Fruit fly (Drosophila melanogaster) whole organism: ENCODE data around the gene Noc1.

ENCODE experiments used
- CG8478 ChIP-seq: fragments of >200 bp; optimal IDR thresholded peaks from 2 replicates; lab custom pipeline; 2018; ENCODE audit warnings: inconsistent platforms
- Dll ChIP-seq: fragments of >200 bp; optimal IDR thresholded peaks from 2 replicates; lab custom pipeline; 2017
- EcR ChIP-seq, 2 experiments: fragments of >200 bp; optimal IDR thresholded peaks; 2 replicates each; lab custom pipeline; 2017; ENCODE audit warnings: missing biosample characterization in 2 of 2, missing genetic modification characterization in 2 of 2, missing genetic modification reagents in 2 of 2
- pan ChIP-seq: fragments of >200 bp; optimal IDR thresholded peaks from 2 replicates; lab custom pipeline; 2017
- psq ChIP-seq: fragments of >200 bp; optimal IDR thresholded peaks from 2 replicates; lab custom pipeline; 2017
- usp ChIP-seq: fragments of >200 bp; optimal IDR thresholded peaks from 2 replicates; lab custom pipeline; 2017; ENCODE audit warnings: missing biosample characterization, missing genetic modification characterization, mixed read lengths

Gene Noc1

DNA sequence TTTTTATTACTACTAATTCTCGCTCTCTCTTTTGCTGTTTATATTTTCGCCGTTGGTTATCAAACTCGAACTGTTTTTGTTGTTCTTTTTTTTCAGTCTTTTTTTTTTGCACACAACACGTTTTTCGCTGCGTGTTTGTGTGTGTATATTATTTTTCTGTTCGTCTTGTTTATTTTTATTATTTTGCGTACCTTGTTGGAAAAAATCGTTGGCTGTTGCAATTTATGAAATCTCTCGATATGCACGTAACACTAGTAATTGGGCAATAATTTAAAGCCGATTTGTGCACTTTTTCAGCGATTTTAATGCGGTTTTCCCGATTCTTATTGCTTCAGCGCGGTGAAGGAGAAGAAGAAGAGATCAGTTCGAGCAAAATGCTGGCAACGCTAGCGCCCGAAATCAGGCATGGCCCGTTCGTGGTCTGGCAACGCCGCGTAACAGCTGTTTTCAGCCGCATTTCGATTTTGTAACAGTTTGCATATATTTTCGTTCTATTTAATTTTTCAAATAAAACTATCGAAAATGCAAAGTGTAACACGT, 45.9 kb downstream of the Noc1 start, which contains the start of the genes FoxK and mRpL2:
Gene FoxK, minus strand, starts transcription at position 365 of the 540 bp plus-strand sequence.
Gene mRpL2, plus strand, starts transcription at position 429 of the 540 bp plus-strand sequence.
- TF ChIP-seq usp (no peak), psq (lab: Kevin White, UChicago) (no peak), EcR (GFP tag; optimal IDR thresholded peaks at IDR 0.05; lab: Kevin White, UChicago) (no peak), Dll (lab: Kevin White, UChicago) (no peak), pan (lab: Kevin White, UChicago) (no peak), CG8478 (lab: Kevin White, UChicago) (no peak)

DNA sequence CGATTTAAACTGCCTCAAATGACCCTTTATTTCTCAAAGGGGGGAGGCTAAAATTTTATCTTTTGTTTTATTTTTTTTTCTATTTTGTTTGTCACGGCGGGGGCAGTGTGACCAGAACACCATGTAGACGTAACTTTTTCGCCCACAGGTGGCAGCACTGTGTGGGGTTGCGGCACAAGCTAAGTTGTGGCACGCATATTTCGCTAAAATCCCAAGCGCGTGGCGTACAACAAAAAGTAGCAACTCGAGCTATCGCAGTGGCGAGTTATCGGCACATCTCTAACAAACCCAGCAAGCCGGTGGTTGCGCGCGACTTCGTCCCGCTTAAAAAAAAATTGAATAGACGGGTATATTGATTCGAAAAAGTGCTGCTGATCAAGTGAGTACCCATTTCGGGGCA, 48.5 kb downstream of the Noc1 start, which contains the start of the genes Ufd1 and NaPi-III:
Gene Ufd1, minus strand, starts transcription at position 129 of the 400 bp plus-strand sequence.
Gene NaPi-III, plus strand, starts transcription at position 261 of the 400 bp plus-strand sequence.
- TF ChIP-seq psq (lab: Kevin White, UChicago) (no peak), Dll (lab: Kevin White, UChicago) (no peak), CG8478 (lab: Kevin White, UChicago) (no peak), EcR (GFP tag; optimal IDR thresholded peaks at IDR 0.05; lab: Kevin White, UChicago) (no peak), pan (lab: Kevin White, UChicago) (no peak), usp (no peak)

DNA sequence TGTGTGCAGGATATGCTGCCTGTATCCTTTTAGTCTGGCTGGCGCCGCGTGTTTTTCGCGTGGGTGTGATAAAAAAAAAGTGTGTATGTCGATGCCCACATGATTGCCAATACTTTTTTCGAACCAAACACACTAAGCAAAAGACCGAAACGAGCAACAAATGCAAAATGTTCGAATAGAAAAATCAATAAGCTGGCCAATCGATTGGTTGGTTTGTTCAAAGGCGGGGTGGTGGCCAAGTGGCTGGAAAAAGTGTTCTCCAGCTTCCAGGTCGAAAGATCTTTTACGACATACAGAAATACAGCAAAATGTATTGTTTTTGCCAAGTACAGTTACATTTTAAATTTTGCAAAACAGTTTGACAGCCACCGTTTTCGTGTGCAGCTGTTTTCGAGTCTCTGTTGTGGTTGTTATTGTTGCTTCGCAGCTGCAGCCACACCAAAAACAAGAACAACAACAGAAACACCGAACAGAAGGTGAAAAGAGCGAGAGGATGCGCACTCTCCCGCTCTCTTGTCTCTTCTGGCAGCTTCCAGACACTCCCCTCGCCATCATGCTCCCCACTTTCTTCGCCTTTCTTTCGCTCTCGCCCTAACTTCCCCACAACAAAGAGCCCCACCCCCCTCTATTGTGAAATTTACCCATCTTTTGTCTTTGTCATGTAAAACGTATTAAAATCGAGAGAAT, 49.2 kb downstream of the Noc1 start:
- TF ChIP-seq Dll (lab: Kevin White, UChicago) (peak; percentile 90), EcR (GFP tag; optimal IDR thresholded peaks at IDR 0.05; lab: Kevin White, UChicago) (no peak), pan (lab: Kevin White, UChicago) (no peak)

DNA sequence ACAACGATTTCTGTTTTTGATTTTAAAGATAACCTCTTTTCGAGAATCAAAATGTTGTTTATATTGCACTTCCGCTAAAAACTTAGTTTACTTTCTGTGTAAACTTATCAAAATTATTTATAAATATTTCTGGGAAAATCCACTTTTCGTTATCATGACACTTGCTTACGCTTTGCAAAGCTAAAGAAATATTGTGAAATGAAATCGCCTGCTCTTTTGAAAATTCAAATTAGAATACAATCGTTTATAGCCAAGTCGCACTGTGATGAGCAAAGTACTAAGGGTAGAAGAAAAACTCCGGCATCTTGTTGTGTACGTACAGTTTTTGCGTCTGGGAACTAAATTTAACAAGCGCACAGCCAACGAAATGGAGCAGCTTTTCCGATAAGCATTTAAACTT, 49.9 kb downstream of the Noc1 start:
- TF ChIP-seq CG8478 (lab: Kevin White, UChicago) (no peak), usp (no peak), Dll (lab: Kevin White, UChicago) (no peak), pan (lab: Kevin White, UChicago) (no peak), psq (lab: Kevin White, UChicago) (no peak), EcR (GFP tag; optimal IDR thresholded peaks at IDR 0.05; lab: Kevin White, UChicago) (no peak)

DNA sequence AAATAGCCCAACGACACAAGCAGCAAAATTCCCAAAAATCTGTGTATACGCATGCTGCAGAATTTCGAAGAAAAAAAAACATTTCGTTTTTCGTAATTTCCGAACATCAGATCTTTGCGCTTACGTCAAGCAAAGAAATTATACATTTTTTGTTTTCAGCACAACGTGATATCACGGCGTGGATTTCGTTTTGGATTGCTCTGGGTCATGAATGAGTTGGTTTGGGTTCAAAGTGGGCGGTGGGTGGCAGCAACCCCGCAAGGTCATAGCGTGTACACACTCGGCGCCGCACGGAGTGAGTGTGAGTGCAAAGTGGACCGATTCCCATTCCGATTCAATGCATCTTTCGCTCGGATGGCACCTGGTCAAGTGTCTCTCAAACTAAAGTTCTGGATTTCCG, 50.3 kb downstream of the Noc1 start:
- TF ChIP-seq usp (no peak), EcR (GFP tag; optimal IDR thresholded peaks at IDR 0.05; lab: Kevin White, UChicago) (no peak), pan (lab: Kevin White, UChicago) (no peak), Dll (lab: Kevin White, UChicago) (no peak), psq (lab: Kevin White, UChicago) (no peak)

DNA sequence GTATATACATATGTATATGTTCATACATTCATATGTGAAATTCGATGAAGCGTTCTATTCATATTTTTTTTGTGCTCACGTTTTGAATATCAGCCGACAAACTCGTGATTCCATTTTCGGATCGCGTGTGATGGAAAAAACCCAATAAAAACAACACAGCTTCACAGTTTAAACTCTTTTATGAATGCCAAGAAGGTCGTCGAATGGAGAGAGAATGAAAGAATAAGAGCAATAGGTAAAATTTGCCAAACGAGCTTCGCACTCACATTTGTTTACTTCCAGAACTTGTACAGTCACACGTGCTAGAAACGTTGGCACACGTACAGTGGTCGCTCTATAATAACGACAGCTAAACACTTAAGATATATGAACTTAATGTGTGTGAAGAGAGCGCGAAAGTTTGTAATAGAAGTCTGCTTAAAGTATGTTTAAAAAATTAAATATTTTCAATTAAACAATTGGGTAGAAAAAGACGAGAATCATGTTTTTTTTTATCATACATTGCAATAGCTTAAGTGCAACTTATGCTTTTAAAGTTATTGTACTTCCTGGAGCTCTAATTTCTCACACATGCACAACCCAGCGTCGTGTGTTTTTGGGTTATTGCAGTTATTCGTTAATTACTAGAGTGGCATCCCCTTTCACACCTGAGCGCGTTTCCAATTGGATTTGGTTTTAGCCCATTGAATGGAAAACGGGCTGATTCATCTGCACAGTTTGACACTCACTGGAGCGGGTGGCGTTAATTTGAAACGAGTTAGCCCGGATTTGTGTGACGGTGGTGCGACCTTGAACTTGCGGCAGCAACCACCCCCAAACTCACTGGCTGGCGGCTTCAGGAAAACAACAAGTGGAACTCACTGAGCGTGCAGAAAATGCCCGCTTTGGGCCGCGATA, 51.3 kb downstream of the Noc1 start:
- TF ChIP-seq psq (lab: Kevin White, UChicago), result no peak
- no peak for TF ChIP-seq CG8478 (lab: Kevin White, UChicago)
- no peak for TF ChIP-seq pan (lab: Kevin White, UChicago)
- no peak for TF ChIP-seq usp
- TF ChIP-seq Dll (lab: Kevin White, UChicago), result no peak
- TF ChIP-seq EcR (GFP tag; optimal IDR thresholded peaks at IDR 0.05; lab: Kevin White, UChicago), result no peak
